Worm (Caenorhabditis elegans) whole organism, L1 larva: ENCODE measurements around the gene unk-1.

ENCODE experiments used
- aly-2 ChIP-seq: fragments of 150-350 bp; optimal IDR thresholded peaks from 2 replicates; lab custom pipeline; 2014; ENCODE audit warnings: missing biosample characterization, missing genetic modification characterization
- ama-1 ChIP-seq: fragments of 150-350 bp; optimal IDR thresholded peaks from 2 replicates; lab custom pipeline; 2014
- egl-27 ChIP-seq, 2 experiments: fragments of 150-350 bp in 1 of 2; sonication (generic microtip); optimal IDR thresholded peaks; 3 replicates each; lab custom pipeline; 2017 to 2018; ENCODE audit warnings: missing biosample characterization in 2 of 2, missing genetic modification characterization in 2 of 2, missing genetic modification reagents in 2 of 2
- elt-3 ChIP-seq, 6 experiments: fragments of 150-350 bp in 1 of 6; sonication (generic microtip); optimal IDR thresholded peaks; 2 replicates each; lab custom pipeline; 2017 to 2018; ENCODE audit warnings: missing biosample characterization in 6 of 6, missing genetic modification characterization in 6 of 6, inconsistent platforms in 1 of 6
- lin-15B ChIP-seq: fragments of 150-350 bp; sonication (generic microtip); optimal IDR thresholded peaks from 3 replicates; lab custom pipeline; 2014; ENCODE audit warnings: missing biosample characterization, missing genetic modification characterization
- nhr-77 ChIP-seq: fragments of 150-350 bp; optimal IDR thresholded peaks from 2 replicates; lab custom pipeline; 2014; ENCODE audit warnings: missing biosample characterization, missing genetic modification characterization
- snpc-4 ChIP-seq: fragments of 150-350 bp; optimal IDR thresholded peaks from 2 replicates; lab custom pipeline; 2014; ENCODE audit warnings: missing biosample characterization, missing genetic modification characterization
- unc-62 ChIP-seq: fragments of 150-350 bp; optimal IDR thresholded peaks from 2 replicates; lab custom pipeline; 2014; ENCODE audit warnings: missing biosample characterization, missing genetic modification reagents, missing genetic modification characterization

- TF ChIP-seq unc-62 (GFP tag; lab: Kevin White, UChicago): no peak
- no peak for TF ChIP-seq snpc-4 (tag; lab: Kevin White, UChicago)
- no peak for TF ChIP-seq egl-27 (tag; optimal IDR thresholded peaks at IDR 0.05; lab: Kevin White, UChicago)
- no peak for TF ChIP-seq nhr-77 (tag; lab: Kevin White, UChicago)
- TF ChIP-seq elt-3 (tag; optimal IDR thresholded peaks at IDR 0.05; lab: Kevin White, UChicago): no peak
- TF ChIP-seq lin-15B (tag; lab: Kevin White, UChicago): no peak
- TF ChIP-seq ama-1: no peak
- TF ChIP-seq aly-2 (tag; lab: Kevin White, UChicago): no peak
Observed at ce11 chrX:7965449-7965848, 49.3 kb upstream of the unk-1 start.
